Fruit fly (Drosophila melanogaster): ENCODE data around the gene CG5888.

Gene CG5888

DNA sequence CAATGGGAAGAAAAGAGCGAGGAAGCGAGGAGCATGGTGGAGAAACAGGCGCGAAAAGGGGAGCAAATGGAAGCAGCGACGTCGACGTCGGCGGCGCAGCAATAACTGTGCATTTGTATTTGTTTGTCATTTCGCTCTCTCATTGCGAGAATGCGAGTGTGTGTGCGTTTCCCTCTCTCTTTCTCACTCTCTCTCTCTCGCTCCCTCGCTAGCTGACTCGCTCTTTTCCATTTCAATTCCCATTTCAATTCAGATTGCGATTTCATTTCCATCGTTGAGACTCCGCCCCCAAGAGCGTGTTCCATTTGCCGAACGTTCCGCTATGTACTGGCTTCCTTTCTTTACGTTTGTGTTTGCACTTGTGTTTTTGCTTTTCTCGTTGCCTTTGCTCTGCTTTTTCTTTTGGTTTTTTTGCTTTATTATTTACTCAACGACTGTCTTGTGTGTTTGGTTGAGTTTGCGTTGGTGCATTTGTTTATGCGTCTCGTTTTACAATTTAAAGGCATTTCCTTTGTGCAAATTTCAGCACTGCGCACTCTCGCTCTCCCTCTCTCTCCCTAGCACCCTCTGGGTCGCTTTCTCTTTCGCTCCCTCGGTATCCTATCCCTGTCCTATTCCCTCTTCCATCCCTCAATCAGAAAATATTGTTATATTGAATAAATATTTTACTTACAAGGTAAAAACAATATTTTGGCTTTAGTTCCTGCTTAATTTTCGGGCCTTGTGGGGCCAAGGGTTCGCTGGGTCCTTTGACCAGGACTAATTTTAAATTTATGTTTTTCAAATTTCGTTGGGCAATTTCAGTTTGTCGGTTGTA lies 25.4 kb downstream of the CG5888 start:
- TF ChIP-seq Myc (optimal IDR thresholded peaks at IDR 0.05) (no peak), ttk (optimal IDR thresholded peaks at IDR 0.05) (no peak), h (optimal IDR thresholded peaks at IDR 0.05) (no peak), Sin3A (optimal IDR thresholded peaks at IDR 0.05) (no peak), insv (optimal IDR thresholded peaks at IDR 0.05) (no peak), psq (optimal IDR thresholded peaks at IDR 0.05) (no peak)

DNA sequence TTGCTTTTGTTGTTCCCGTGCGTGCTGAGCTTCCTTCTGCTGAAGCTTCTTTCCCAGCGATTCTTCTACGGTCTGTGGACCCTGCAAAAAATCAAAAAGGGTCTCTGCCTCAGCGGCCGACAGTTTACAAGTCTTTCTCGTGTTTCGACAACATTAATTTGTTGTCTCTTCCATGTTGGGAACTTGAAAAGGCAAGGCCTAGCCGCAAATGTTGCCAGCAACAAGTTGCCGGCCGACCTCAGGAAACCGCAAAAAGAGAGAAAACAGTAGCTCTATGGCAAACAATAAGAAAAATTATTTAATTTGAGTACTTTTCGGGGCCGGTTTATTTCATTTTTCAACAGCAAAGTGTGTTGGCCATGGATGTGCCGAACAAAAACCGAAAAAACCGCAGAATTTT lies 34.5 kb downstream of the CG5888 start:
- no peak for TF ChIP-seq h (optimal IDR thresholded peaks at IDR 0.05)
- TF ChIP-seq insv (optimal IDR thresholded peaks at IDR 0.05), result no peak
- no peak for TF ChIP-seq ttk (optimal IDR thresholded peaks at IDR 0.05)
- TF ChIP-seq psq (optimal IDR thresholded peaks at IDR 0.05), result no peak
- no peak for TF ChIP-seq Myc (optimal IDR thresholded peaks at IDR 0.05)
- no peak for TF ChIP-seq Sin3A (optimal IDR thresholded peaks at IDR 0.05)

DNA sequence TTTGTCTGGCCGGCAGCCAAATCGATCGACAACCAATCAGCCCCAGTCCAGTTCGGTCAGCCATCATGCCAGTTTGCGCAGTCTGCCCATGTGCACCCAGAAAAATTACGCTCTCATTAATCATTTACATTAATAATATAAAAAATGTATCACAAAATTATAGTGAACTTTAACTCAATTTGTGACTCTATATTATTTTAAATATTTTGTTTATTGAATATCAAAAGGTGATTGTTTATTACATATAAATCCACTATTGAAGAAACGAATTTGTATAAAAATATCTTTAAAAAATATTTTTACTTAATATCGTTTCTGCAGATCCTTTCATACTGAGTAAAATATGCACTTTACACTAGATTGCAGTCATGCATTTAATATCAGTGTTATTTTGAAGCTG lies 41.0 kb downstream of the CG5888 start:
- TF ChIP-seq ttk (optimal IDR thresholded peaks at IDR 0.05) (no peak), h (optimal IDR thresholded peaks at IDR 0.05) (no peak), insv (optimal IDR thresholded peaks at IDR 0.05) (no peak), Sin3A (optimal IDR thresholded peaks at IDR 0.05) (no peak), Myc (optimal IDR thresholded peaks at IDR 0.05) (no peak), psq (optimal IDR thresholded peaks at IDR 0.05) (no peak)

- TF ChIP-seq ttk (optimal IDR thresholded peaks at IDR 0.05) (no peak), Myc (optimal IDR thresholded peaks at IDR 0.05) (no peak), h (optimal IDR thresholded peaks at IDR 0.05) (no peak), psq (optimal IDR thresholded peaks at IDR 0.05) (no peak), Sin3A (optimal IDR thresholded peaks at IDR 0.05) (no peak), insv (optimal IDR thresholded peaks at IDR 0.05) (no peak)
Measured at dm6 chr2L:16406523-16406922, 41.7 kb downstream of the CG5888 start.

- TF ChIP-seq ttk (optimal IDR thresholded peaks at IDR 0.05) (no peak), psq (optimal IDR thresholded peaks at IDR 0.05) (no peak), insv (optimal IDR thresholded peaks at IDR 0.05) (no peak), Sin3A (optimal IDR thresholded peaks at IDR 0.05) (no peak), h (optimal IDR thresholded peaks at IDR 0.05) (no peak), Myc (optimal IDR thresholded peaks at IDR 0.05) (no peak)
Measured at dm6 chr2L:16402512-16402911, 45.8 kb downstream of the CG5888 start.

dm6 chr2L:16397517-16397916 lies 50.8 kb downstream of the CG5888 start:
- TF ChIP-seq insv (optimal IDR thresholded peaks at IDR 0.05), result no peak
- no peak for TF ChIP-seq Sin3A (optimal IDR thresholded peaks at IDR 0.05)
- no peak for TF ChIP-seq Myc (optimal IDR thresholded peaks at IDR 0.05)
- no peak for TF ChIP-seq ttk (optimal IDR thresholded peaks at IDR 0.05)
- TF ChIP-seq psq (optimal IDR thresholded peaks at IDR 0.05), result no peak
- TF ChIP-seq h (optimal IDR thresholded peaks at IDR 0.05), result no peak

- no peak for TF ChIP-seq psq (optimal IDR thresholded peaks at IDR 0.05)
- no peak for TF ChIP-seq Myc (optimal IDR thresholded peaks at IDR 0.05)
- no peak for TF ChIP-seq Sin3A (optimal IDR thresholded peaks at IDR 0.05)
- TF ChIP-seq ttk (optimal IDR thresholded peaks at IDR 0.05), result no peak
- no peak for TF ChIP-seq h (optimal IDR thresholded peaks at IDR 0.05)
- no peak for TF ChIP-seq insv (optimal IDR thresholded peaks at IDR 0.05)
Measured at dm6 chr2L:16390803-16391202, 57.5 kb downstream of the CG5888 start.

dm6 chr2L:16380973-16381372 lies 67.3 kb downstream of the CG5888 start:
- TF ChIP-seq psq (optimal IDR thresholded peaks at IDR 0.05), result no peak

- no peak for TF ChIP-seq h (optimal IDR thresholded peaks at IDR 0.05)
- TF ChIP-seq Sin3A (optimal IDR thresholded peaks at IDR 0.05), result no peak
- TF ChIP-seq Myc (optimal IDR thresholded peaks at IDR 0.05), result no peak
- TF ChIP-seq psq (optimal IDR thresholded peaks at IDR 0.05), result no peak
- no peak for TF ChIP-seq insv (optimal IDR thresholded peaks at IDR 0.05)
Measured at dm6 chr2L:16374691-16375090, 73.6 kb downstream of the CG5888 start.

DNA sequence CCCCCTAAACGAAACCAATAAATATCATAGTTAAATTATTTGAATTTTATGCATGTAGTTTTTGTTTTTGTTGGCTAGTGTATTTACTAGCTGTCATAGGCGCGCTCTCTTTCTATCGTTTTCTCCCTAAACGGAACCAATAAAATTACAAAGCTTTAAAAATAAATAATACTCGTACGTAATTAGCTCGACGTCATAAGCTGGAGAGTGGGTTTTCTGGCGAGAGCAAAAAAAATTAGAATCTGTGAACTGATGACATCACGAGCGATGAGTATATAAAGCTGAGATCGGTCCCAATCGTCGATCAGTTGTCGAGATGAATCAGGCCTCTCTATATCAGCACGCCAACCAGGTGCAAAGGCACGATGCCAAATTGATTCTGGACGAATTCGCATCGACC lies 82.7 kb downstream of the CG5888 start, which contains the start of gene jhamt:
TSS of gene jhamt (plus strand) at position 301 of the 400 bp plus-strand sequence.
- TF ChIP-seq ttk (optimal IDR thresholded peaks at IDR 0.05), result no peak
- no peak for TF ChIP-seq insv (optimal IDR thresholded peaks at IDR 0.05)
- no peak for TF ChIP-seq Sin3A (optimal IDR thresholded peaks at IDR 0.05)
- no peak for TF ChIP-seq psq (optimal IDR thresholded peaks at IDR 0.05)
- no peak for TF ChIP-seq h (optimal IDR thresholded peaks at IDR 0.05)
- no peak for TF ChIP-seq Myc (optimal IDR thresholded peaks at IDR 0.05)

DNA sequence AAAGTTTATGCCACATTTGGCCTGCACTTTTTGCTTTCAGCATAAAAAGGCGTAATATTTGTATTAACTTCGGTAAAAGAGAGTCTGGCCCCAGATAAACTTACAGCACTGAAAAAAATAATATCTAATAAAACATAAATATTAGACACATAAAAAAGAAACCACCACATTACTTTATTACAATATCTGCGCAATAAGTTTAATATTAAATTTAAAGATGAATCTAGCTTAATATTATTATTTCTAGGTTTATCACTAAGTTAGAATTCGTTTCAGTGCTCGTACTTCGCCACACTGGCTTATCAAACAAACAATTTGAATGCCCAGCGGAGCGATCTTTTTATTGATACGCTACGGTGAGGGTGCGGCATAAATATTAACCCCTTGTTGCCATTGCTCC lies 90.4 kb downstream of the CG5888 start:
- TF ChIP-seq psq (optimal IDR thresholded peaks at IDR 0.05) (no peak), h (optimal IDR thresholded peaks at IDR 0.05) (no peak), ttk (optimal IDR thresholded peaks at IDR 0.05) (no peak), Sin3A (optimal IDR thresholded peaks at IDR 0.05) (no peak), Myc (optimal IDR thresholded peaks at IDR 0.05) (no peak), insv (optimal IDR thresholded peaks at IDR 0.05) (no peak)

- TF ChIP-seq Sin3A (optimal IDR thresholded peaks at IDR 0.05), result no peak
- TF ChIP-seq psq (optimal IDR thresholded peaks at IDR 0.05), result no peak
- no peak for TF ChIP-seq ttk (optimal IDR thresholded peaks at IDR 0.05)
- TF ChIP-seq h (optimal IDR thresholded peaks at IDR 0.05), result no peak
- no peak for TF ChIP-seq Myc (optimal IDR thresholded peaks at IDR 0.05)
- TF ChIP-seq insv (optimal IDR thresholded peaks at IDR 0.05), result no peak
Measured at dm6 chr2L:16356249-16357025, 91.8 kb downstream of the CG5888 start, which contains the start of gene CaBP1. Gene CaBP1 (minus strand): TSS chr2L:16356735.
